Worm (Caenorhabditis elegans) whole organism, early embryonic: ENCODE results near the gene C33F10.8.

Experiments used
- B0310.2 ChIP-seq: sonication (generic microtip); optimal IDR thresholded peaks from 2 replicates; lab custom pipeline; 2016; ENCODE audit warnings: mild to moderate bottlenecking, missing genetic modification characterization, missing compliant biosample characterization
- aly-1 ChIP-seq: sonication (generic microtip); optimal IDR thresholded peaks from 2 replicates; lab custom pipeline; 2016; ENCODE audit warnings: missing genetic modification characterization, missing compliant biosample characterization
- ama-1 ChIP-seq: fragments of 150-350 bp; optimal IDR thresholded peaks from 2 replicates; lab custom pipeline; 2014
- tra-4 ChIP-seq: sonication (generic microtip); optimal IDR thresholded peaks from 2 replicates; lab custom pipeline; 2017; ENCODE audit warnings: missing genetic modification characterization, missing compliant biosample characterization

DNA sequence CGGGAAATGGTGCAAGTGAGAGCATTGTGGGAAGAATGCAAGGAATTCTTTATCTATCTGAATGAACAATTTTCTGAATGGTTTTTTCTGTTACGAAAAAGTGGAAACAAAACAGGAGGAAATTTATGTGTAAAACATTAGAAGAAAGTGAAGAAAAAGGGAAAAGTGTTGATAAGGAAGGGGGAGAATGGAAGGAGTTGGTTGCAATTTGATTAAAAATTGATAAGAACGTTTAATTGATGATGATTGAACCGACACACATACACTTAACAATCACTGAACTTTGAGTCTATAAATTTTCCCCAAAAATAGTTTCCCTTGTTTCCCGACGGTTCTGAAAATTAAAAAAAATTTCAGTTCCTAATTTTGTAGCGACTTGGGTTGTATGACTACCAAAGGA is 22.1 kb downstream of the C33F10.8 start:
- TF ChIP-seq ama-1 (lab: Kevin White, UChicago) (no peak), aly-1 (no peak), B0310.2 (tag; lab: Kevin White, UChicago) (no peak), tra-4 (no peak)
